Worm (Caenorhabditis elegans) whole organism, L4/young adult: ENCODE measurements around the gene abu-1.

Experiments used
- W03F9.2 ChIP-seq: fragments of 150-350 bp; optimal IDR thresholded peaks from 2 replicates; lab custom pipeline; 2014; ENCODE audit warnings: missing biosample characterization, missing genetic modification characterization
- dao-5 ChIP-seq: sonication (generic microtip); optimal IDR thresholded peaks from 2 replicates; lab custom pipeline; 2016; ENCODE audit warnings: missing genotype, missing genetic modification characterization, moderate library complexity, missing compliant biosample characterization
- him-1 ChIP-seq: sonication (generic microtip); optimal IDR thresholded peaks from 2 replicates; lab custom pipeline; 2016; ENCODE audit warnings: missing genotype, missing genetic modification reagents, missing genetic modification characterization, missing compliant biosample characterization

DNA sequence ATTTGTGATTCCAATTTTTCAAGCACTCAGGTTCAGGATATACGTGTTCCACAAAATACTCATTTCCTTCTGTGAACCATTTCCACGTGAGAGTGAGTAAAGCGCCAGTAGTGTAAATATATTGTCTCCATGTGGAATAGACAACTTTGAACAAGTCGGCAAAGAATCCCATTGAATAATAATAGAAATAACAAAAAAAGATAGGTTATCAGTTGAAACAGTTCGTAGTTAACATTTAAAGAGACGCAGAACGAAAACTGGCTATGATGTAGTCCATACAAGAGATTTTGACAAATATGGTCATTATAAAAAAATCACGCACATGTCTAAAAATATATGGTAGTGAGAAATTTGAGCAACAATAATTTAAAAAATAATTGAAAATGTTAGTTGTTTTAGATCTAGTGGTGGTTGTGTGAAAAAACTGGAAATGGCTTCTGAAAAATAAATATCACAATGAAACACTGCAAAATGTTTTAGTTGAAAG, 24.1 kb downstream of the abu-1 start, which contains the start of gene ceeh-2:
- TF ChIP-seq him-1 (no peak), W03F9.2 (tag; lab: Kevin White, UChicago) (no peak), dao-5 (no peak)
